Worm (Caenorhabditis elegans) whole organism, young adult: ENCODE results near the gene ttr-49.

Experiments
- B0261.1 ChIP-seq: sonication (generic microtip); optimal IDR thresholded peaks from 2 replicates; lab custom pipeline; 2016; ENCODE audit warnings: mild to moderate bottlenecking, missing genetic modification characterization, moderate library complexity, missing compliant biosample characterization
- D2030.7 ChIP-seq: fragments of 200-800 bp; sonication (Bioruptor generic); IDR thresholded peaks from 2 replicates; pipeline ENCODE4 v1.3.6; 2022; ENCODE audit warnings: missing genetic modification reagents, missing genetic modification characterization, missing compliant biosample characterization
- F10E7.11 ChIP-seq: sonication (generic microtip); optimal IDR thresholded peaks from 2 replicates; lab custom pipeline; 2017; ENCODE audit warnings: mild to moderate bottlenecking, missing genetic modification characterization, moderate library complexity, missing compliant biosample characterization
- F33H1.4 ChIP-seq: fragments of 200-800 bp; sonication (Bioruptor generic); IDR thresholded peaks from 2 replicates; pipeline ENCODE4 v1.3.6; 2022; ENCODE audit warnings: missing genetic modification reagents, missing genetic modification characterization, missing compliant biosample characterization
- K11D2.4 ChIP-seq: fragments of 200-800 bp; sonication (Bioruptor generic); IDR thresholded peaks from 2 replicates; pipeline ENCODE4 v1.3.6; 2022; ENCODE audit warnings: missing genetic modification reagents, missing genetic modification characterization, missing compliant biosample characterization
- K12H6.12 ChIP-seq: fragments of 200-800 bp; sonication (Bioruptor generic); optimal IDR thresholded peaks from 2 replicates; lab custom pipeline; 2018; ENCODE audit warnings: mild to moderate bottlenecking, missing genetic modification characterization, missing compliant biosample characterization
- Y53F4B.3 ChIP-seq: fragments of 200-800 bp; sonication (Bioruptor generic); IDR thresholded peaks from 2 replicates; pipeline ENCODE4 v1.3.6; 2022; ENCODE audit warnings: missing genetic modification reagents, missing genetic modification characterization, missing compliant biosample characterization
- Y95B8A.8 ChIP-seq: fragments of 200-800 bp; sonication (Bioruptor generic); IDR thresholded peaks from 2 replicates; pipeline ENCODE4 v1.3.6; 2022; ENCODE audit warnings: missing genetic modification reagents, missing genetic modification characterization, missing compliant biosample characterization
- aptf-3 ChIP-seq: fragments of 200-800 bp; sonication (Bioruptor generic); IDR thresholded peaks from 2 replicates; pipeline ENCODE4 v1.3.6; 2022; ENCODE audit warnings: missing genetic modification characterization, missing compliant biosample characterization
- atf-7 ChIP-seq: sonication (generic microtip); optimal IDR thresholded peaks from 2 replicates; lab custom pipeline; 2017; ENCODE audit warnings: mild to moderate bottlenecking, missing genetic modification characterization, missing compliant biosample characterization
- bed-2 ChIP-seq: fragments of 200-800 bp; sonication (Bioruptor generic); IDR thresholded peaks from 2 replicates; pipeline ENCODE4 v1.3.6; 2022; ENCODE audit warnings: missing genetic modification reagents, missing genetic modification characterization, missing compliant biosample characterization
- ccch-3 ChIP-seq: fragments of 200-800 bp; sonication (Bioruptor generic); optimal IDR thresholded peaks from 2 replicates; lab custom pipeline; 2018; ENCODE audit warnings: mild to moderate bottlenecking, missing genetic modification characterization, missing compliant biosample characterization
- cebp-1 ChIP-seq, 2 experiments: fragments of 200-800 bp in 1 of 2; sonication (Bioruptor generic) in 1 of 2; sonication (generic microtip) in 1 of 2; IDR thresholded peaks in 1 of 2; optimal IDR thresholded peaks in 1 of 2; 2 replicates each; pipeline versions ENCODE4 v1.3.6 to Lab custom; 2017 to 2022; ENCODE audit warnings: missing compliant biosample characterization in 2 of 2, missing genetic modification characterization in 2 of 2, mild to moderate bottlenecking in 1 of 2, missing genetic modification reagents in 1 of 2, moderate library complexity in 1 of 2
- ceh-27 ChIP-seq: fragments of 200-800 bp; sonication (Bioruptor generic); optimal IDR thresholded peaks from 2 replicates; lab custom pipeline; 2018; ENCODE audit warnings: mild to moderate bottlenecking, missing genetic modification characterization, moderate library complexity, missing compliant biosample characterization
- ceh-40 ChIP-seq: fragments of 200-800 bp; sonication (Bioruptor generic); IDR thresholded peaks from 2 replicates; pipeline ENCODE4 v1.3.6; 2022; ENCODE audit warnings: missing genetic modification characterization, missing compliant biosample characterization
- ceh-58 ChIP-seq: fragments of 200-800 bp; sonication (Bioruptor generic); IDR thresholded peaks from 2 replicates; pipeline ENCODE4 v1.3.6; 2022; ENCODE audit warnings: missing genetic modification characterization, missing compliant biosample characterization
- ceh-91 ChIP-seq: fragments of 200-800 bp; sonication (Bioruptor generic); IDR thresholded peaks from 2 replicates; pipeline ENCODE4 v1.3.6; 2022; ENCODE audit warnings: missing genetic modification reagents, missing genetic modification characterization, missing compliant biosample characterization
- dpff-1 ChIP-seq: sonication (generic microtip); optimal IDR thresholded peaks from 2 replicates; lab custom pipeline; 2017; ENCODE audit warnings: mild to moderate bottlenecking, missing genetic modification characterization, missing compliant biosample characterization
- egl-44 ChIP-seq: fragments of 200-800 bp; sonication (Bioruptor generic); IDR thresholded peaks from 2 replicates; pipeline ENCODE4 v1.3.6; 2022; ENCODE audit warnings: missing genetic modification reagents, missing genetic modification characterization, missing compliant biosample characterization
- fkh-3 ChIP-seq: sonication (generic microtip); optimal IDR thresholded peaks from 2 replicates; lab custom pipeline; 2016; ENCODE audit warnings: mild to moderate bottlenecking, missing genetic modification characterization, missing compliant biosample characterization
- gei-17 ChIP-seq: fragments of 200-800 bp; sonication (Bioruptor generic); optimal IDR thresholded peaks from 2 replicates; lab custom pipeline; 2018; ENCODE audit warnings: mild to moderate bottlenecking, missing genetic modification characterization, missing compliant biosample characterization
- hmg-1.2 ChIP-seq: fragments of 200-800 bp; sonication (Bioruptor generic); IDR thresholded peaks from 2 replicates; pipeline ENCODE4 v1.3.6; 2022; ENCODE audit warnings: missing genetic modification reagents, missing genetic modification characterization, missing compliant biosample characterization
- lin-26 ChIP-seq: fragments of 200-800 bp; sonication (Bioruptor generic); IDR thresholded peaks from 2 replicates; pipeline ENCODE4 v1.3.6; 2022; ENCODE audit warnings: missing genetic modification reagents, missing genetic modification characterization, missing compliant biosample characterization
- lin-35 ChIP-seq, 3 experiments: fragments of 150-350 bp in 2 of 3; sonication (generic microtip) in 1 of 3; optimal IDR thresholded peaks; 2 replicates each; lab custom pipeline; 2014 to 2018; ENCODE audit warnings: missing biosample characterization in 3 of 3, missing genetic modification characterization in 3 of 3, missing genetic modification reagents in 3 of 3
- lin-54 ChIP-seq: fragments of 200-800 bp; sonication (Bioruptor generic); optimal IDR thresholded peaks from 2 replicates; lab custom pipeline; 2018; ENCODE audit warnings: mild to moderate bottlenecking, missing genetic modification characterization, missing compliant biosample characterization
- lir-1 ChIP-seq: fragments of 200-800 bp; sonication (Bioruptor generic); conservative IDR thresholded peaks from 2 replicates; pipeline ENCODE4 v1.3.6; 2022; ENCODE audit warnings: missing genetic modification reagents, missing genetic modification characterization, missing compliant biosample characterization
- lsl-1 ChIP-seq: fragments of 200-800 bp; sonication (Bioruptor generic); optimal IDR thresholded peaks from 2 replicates; lab custom pipeline; 2018; ENCODE audit warnings: mild to moderate bottlenecking, missing genetic modification characterization, moderate library complexity, missing compliant biosample characterization
- madf-3 ChIP-seq: fragments of 200-800 bp; sonication (Bioruptor generic); IDR thresholded peaks from 2 replicates; pipeline ENCODE4 v1.3.6; 2022; ENCODE audit warnings: missing genetic modification reagents, missing genetic modification characterization, missing compliant biosample characterization
- madf-6 ChIP-seq: fragments of 200-800 bp; sonication (Bioruptor generic); IDR thresholded peaks from 2 replicates; pipeline ENCODE4 v1.3.6; 2022; ENCODE audit warnings: missing genetic modification reagents, missing genetic modification characterization, missing compliant biosample characterization
- mel-28 ChIP-seq: sonication (generic microtip); optimal IDR thresholded peaks from 2 replicates; lab custom pipeline; 2016; ENCODE audit warnings: borderline replicate concordance, mild to moderate bottlenecking, missing genetic modification characterization, missing compliant biosample characterization
- mes-4 ChIP-seq: sonication (generic microtip); optimal IDR thresholded peaks from 2 replicates; lab custom pipeline; 2016; ENCODE audit warnings: missing genotype, missing genetic modification characterization, missing compliant biosample characterization
- nfya-2 ChIP-seq: fragments of 200-800 bp; sonication (Bioruptor generic); IDR thresholded peaks from 2 replicates; pipeline ENCODE4 v1.3.6; 2022; ENCODE audit warnings: missing genetic modification reagents, missing genetic modification characterization, missing compliant biosample characterization
- nfyb-1 ChIP-seq: fragments of 200-800 bp; sonication (Bioruptor generic); IDR thresholded peaks from 2 replicates; pipeline ENCODE4 v1.3.6; 2022; ENCODE audit warnings: missing genetic modification reagents, missing genetic modification characterization, missing compliant biosample characterization
- nhr-80 ChIP-seq: sonication (generic microtip); optimal IDR thresholded peaks from 2 replicates; lab custom pipeline; 2016; ENCODE audit warnings: missing genetic modification characterization, missing compliant biosample characterization
- rpc-1 ChIP-seq, 2 experiments: fragments of 150-350 bp in 1 of 2; sonication (generic microtip) in 1 of 2; optimal IDR thresholded peaks; 2 replicates each; lab custom pipeline; 2014 to 2018; ENCODE audit warnings: missing biosample characterization in 1 of 2, missing genetic modification characterization in 1 of 2, missing genetic modification reagents in 1 of 2, missing genotype in 1 of 2
- sea-2 ChIP-seq: fragments of 200-800 bp; sonication (Bioruptor generic); IDR thresholded peaks from 2 replicates; pipeline ENCODE4 v1.3.6; 2022; ENCODE audit warnings: missing genetic modification characterization, missing compliant biosample characterization
- snpc-1.3 ChIP-seq: sonication (generic microtip); optimal IDR thresholded peaks from 2 replicates; lab custom pipeline; 2017; ENCODE audit warnings: missing genetic modification characterization, mild to moderate bottlenecking, missing compliant biosample characterization, antibody characterized with exemption, moderate library complexity, missing genotype, missing genetic modification reagents; ENCODE audit not compliant: insufficient read depth
- snpc-4 ChIP-seq, 5 experiments: fragments of 150-350 bp in 1 of 5; sonication (generic microtip) in 4 of 5; optimal IDR thresholded peaks; 2 replicates each; lab custom pipeline; 2014 to 2018; ENCODE audit warnings: missing genetic modification characterization in 5 of 5, missing biosample characterization in 3 of 5, antibody characterized with exemption in 2 of 5, mild to moderate bottlenecking in 2 of 5, missing compliant biosample characterization in 2 of 5, missing genotype in 2 of 5, moderate library complexity in 2 of 5, missing genetic modification reagents in 1 of 5
- somi-1 ChIP-seq: fragments of 200-800 bp; sonication (Bioruptor generic); optimal IDR thresholded peaks from 2 replicates; lab custom pipeline; 2018; ENCODE audit warnings: mild to moderate bottlenecking, missing genetic modification characterization, missing compliant biosample characterization
- tlf-1 ChIP-seq: fragments of 200-800 bp; sonication (Bioruptor generic); optimal IDR thresholded peaks from 2 replicates; lab custom pipeline; 2018; ENCODE audit warnings: mild to moderate bottlenecking, missing genetic modification characterization, missing compliant biosample characterization
- unc-130 ChIP-seq: sonication (generic microtip); optimal IDR thresholded peaks from 2 replicates; lab custom pipeline; 2016; ENCODE audit warnings: missing genetic modification reagents, missing genetic modification characterization, missing compliant biosample characterization
- zim-3 ChIP-seq: sonication (generic microtip); optimal IDR thresholded peaks from 2 replicates; lab custom pipeline; 2017; ENCODE audit warnings: mild to moderate bottlenecking, missing genetic modification characterization, moderate library complexity, missing compliant biosample characterization
- ztf-22 ChIP-seq: fragments of 200-800 bp; sonication (Bioruptor generic); optimal IDR thresholded peaks from 2 replicates; lab custom pipeline; 2018; ENCODE audit warnings: mild to moderate bottlenecking, missing genetic modification characterization, moderate library complexity, missing compliant biosample characterization
- ztf-28 ChIP-seq: fragments of 200-800 bp; sonication (Bioruptor generic); IDR thresholded peaks from 2 replicates; pipeline ENCODE4 v1.3.6; 2022; ENCODE audit warnings: missing genetic modification reagents, missing genetic modification characterization, missing compliant biosample characterization

ttr-49 gene

DNA sequence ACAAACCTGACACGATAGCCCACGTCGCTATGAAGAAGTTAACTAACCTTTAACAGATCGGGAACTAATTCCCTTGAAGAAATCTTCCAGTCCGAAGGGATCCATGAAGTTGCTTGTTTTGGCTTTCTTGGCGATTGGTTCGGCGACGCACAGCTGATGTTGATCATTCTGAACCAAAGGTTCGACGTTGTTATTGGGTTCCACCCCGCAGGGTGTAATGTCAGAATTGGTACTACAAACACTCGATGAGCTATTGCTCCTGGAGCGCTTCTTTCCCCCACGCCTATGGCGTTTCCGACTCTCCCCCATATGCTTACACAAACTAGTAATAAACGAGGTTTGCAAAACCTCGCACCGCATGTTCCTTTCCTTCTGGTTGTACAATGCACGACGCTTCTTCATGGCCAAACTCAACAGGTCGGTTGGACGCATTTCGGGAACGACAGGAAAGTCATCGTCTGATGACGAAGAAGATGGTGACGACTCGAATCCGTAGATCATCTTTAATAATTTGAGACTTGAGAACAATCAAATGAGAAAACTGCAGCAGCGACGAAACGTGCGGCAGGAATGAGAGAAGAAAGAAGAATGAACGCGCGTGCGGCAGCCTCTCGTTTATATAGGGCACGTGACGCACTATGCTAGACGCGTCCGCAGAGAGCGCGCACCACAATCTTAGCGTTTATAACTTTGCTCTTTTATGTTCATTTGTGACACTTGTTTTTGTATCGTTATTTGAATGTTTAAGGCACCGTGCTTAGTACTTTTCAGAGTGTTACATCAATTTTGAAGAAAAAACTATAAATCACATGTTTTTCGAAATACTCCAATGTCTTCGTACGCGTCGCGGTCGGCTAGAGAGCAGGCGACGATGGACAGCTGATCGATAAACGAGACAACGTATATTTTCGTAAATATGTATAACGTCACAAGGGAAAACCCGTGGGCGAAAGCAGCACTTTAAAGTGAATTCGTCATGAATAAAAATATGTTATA is 12.4 kb downstream of the ttr-49 start, which contains the start of gene tos-1 (continued):
- TF ChIP-seq cebp-1 (GFP tag; IDR thresholded peaks at IDR 0.05; lab: Robert Waterston, UW) (peak; percentile 91), cebp-1 (tag; optimal IDR thresholded peaks at IDR 0.05; lab: Kevin White, UChicago) (peak; percentile 98), aptf-3 (GFP tag; lab: Robert Waterston, UW) (no peak), unc-130 (GFP tag; lab: Kevin White, UChicago) (peak; percentile 21), ceh-40 (GFP tag; lab: Robert Waterston, UW) (no peak), snpc-1.3 (tag; lab: Kevin White, UChicago) (no peak), ztf-22 (GFP tag; lab: Kevin White, UChicago) (peak; percentile 93), bed-2 (GFP tag; lab: Robert Waterston, UW) (no peak), zim-3 (tag; lab: Kevin White, UChicago) (peak; percentile 85), ceh-91 (GFP tag; lab: Robert Waterston, UW) (peak; percentile 71), B0261.1 (tag; lab: Kevin White, UChicago) (peak; percentile 43), madf-6 (GFP tag; lab: Robert Waterston, UW) (peak; percentile 46; the same call in 1 of the 2 replicates), fkh-3 (tag; lab: Kevin White, UChicago) (no peak), ceh-58 (GFP tag; lab: Robert Waterston, UW) (0 out of 2 replicates have a peak, but pooled peaks have one; percentile 45), tlf-1 (GFP tag; lab: Kevin White, UChicago) (peak; percentile 96), nhr-80 (tag; lab: Kevin White, UChicago) (peak; percentile 94), mes-4 (no peak), sea-2 (GFP tag; lab: Robert Waterston, UW) (peak; percentile 67; the same call in 1 of the 2 replicates), lin-26 (GFP tag; lab: Robert Waterston, UW) (peak; percentile 74; the same call in 1 of the 2 replicates), madf-3 (peak; percentile 100), lir-1 (GFP tag; lab: Robert Waterston, UW) (peak; percentile 94), F10E7.11 (tag; lab: Kevin White, UChicago) (peak; percentile 56), gei-17 (peak; percentile 89), K12H6.12 (tag; lab: Kevin White, UChicago) (peak; percentile 99), D2030.7 (peak; percentile 85), F33H1.4 (GFP tag; lab: Robert Waterston, UW) (peak; percentile 62), lin-54 (peak; percentile 92), atf-7 (peak; percentile 99), dpff-1 (tag; lab: Kevin White, UChicago) (peak; percentile 71), mel-28 (tag; lab: Kevin White, UChicago) (peak; percentile 78), lsl-1 (GFP tag; lab: Kevin White, UChicago) (peak; percentile 52), egl-44 (no peak), Y95B8A.8 (GFP tag; lab: Robert Waterston, UW) (peak; percentile 96), rpc-1 (optimal IDR thresholded peaks at IDR 0.05; lab: Kevin White, UChicago) (no peak), rpc-1 (tag; optimal IDR thresholded peaks at IDR 0.05; lab: Kevin White, UChicago) (no peak), ztf-28 (0 out of 2 replicates have a peak, but pooled peaks have one; percentile 60), snpc-4 (GFP tag; optimal IDR thresholded peaks at IDR 0.05; lab: Kevin White, UChicago) (peak; percentile 27), snpc-4 (tag; optimal IDR thresholded peaks at IDR 0.05; lab: Kevin White, UChicago) (peak; percentile 70 to 87 (median 80)), Y53F4B.3 (GFP tag; lab: Robert Waterston, UW) (peak; percentile 7; the same call in 1 of the 2 replicates), nfya-2 (GFP tag; lab: Robert Waterston, UW) (no peak), nfyb-1 (peak; percentile 96), hmg-1.2 (GFP tag; lab: Robert Waterston, UW) (peak; percentile 82), K11D2.4 (peak; percentile 97), ccch-3 (GFP tag; lab: Kevin White, UChicago) (peak; percentile 9), lin-35 (GFP tag; optimal IDR thresholded peaks at IDR 0.05; lab: Kevin White, UChicago) (peak in 2 of 3 experiments; percentile 80 to 85), somi-1 (GFP tag; lab: Kevin White, UChicago) (peak; percentile 98), ceh-27 (GFP tag; lab: Kevin White, UChicago) (peak; percentile 95)
